Worm (Caenorhabditis elegans) whole organism, midembryonic: Measurements from ENCODE around the gene srg-2.

ENCODE experiments used
- T22C8.4 ChIP-seq: fragments of 200-800 bp; sonication (Bioruptor generic); IDR thresholded peaks from 2 replicates; pipeline ENCODE4 v1.3.6; 2022; ENCODE audit warnings: missing genetic modification characterization, missing compliant biosample characterization
- cog-1 ChIP-seq: sonication (generic microtip); optimal IDR thresholded peaks from 2 replicates; lab custom pipeline; 2016; ENCODE audit warnings: missing genetic modification characterization, missing compliant biosample characterization
- flt-1 ChIP-seq: fragments of 200-800 bp; sonication (Bioruptor generic); IDR thresholded peaks from 2 replicates; pipeline ENCODE4 v1.3.6; 2022; ENCODE audit warnings: missing genetic modification characterization, missing compliant biosample characterization
- klf-2 ChIP-seq: fragments of 200-800 bp; sonication (Bioruptor generic); conservative IDR thresholded peaks from 2 replicates; pipeline ENCODE4 v1.3.6; 2022; ENCODE audit warnings: missing genetic modification reagents, missing genetic modification characterization, missing compliant biosample characterization
- med-1 ChIP-seq: sonication (generic microtip); optimal IDR thresholded peaks from 2 replicates; lab custom pipeline; 2017; ENCODE audit warnings: missing genetic modification characterization, mild to moderate bottlenecking, missing compliant biosample characterization, antibody characterized with exemption, missing genetic modification reagents; ENCODE audit not compliant: insufficient read depth
- ztf-23 ChIP-seq: fragments of 200-800 bp; sonication (Bioruptor generic); IDR thresholded peaks from 2 replicates; pipeline ENCODE4 v1.3.6; 2022; ENCODE audit warnings: missing genetic modification reagents, missing genetic modification characterization, missing compliant biosample characterization
- ztf-29 ChIP-seq: fragments of 200-800 bp; sonication (Bioruptor generic); IDR thresholded peaks from 2 replicates; pipeline ENCODE4 v1.3.6; 2022; ENCODE audit warnings: missing genetic modification reagents, missing genetic modification characterization, missing compliant biosample characterization

DNA sequence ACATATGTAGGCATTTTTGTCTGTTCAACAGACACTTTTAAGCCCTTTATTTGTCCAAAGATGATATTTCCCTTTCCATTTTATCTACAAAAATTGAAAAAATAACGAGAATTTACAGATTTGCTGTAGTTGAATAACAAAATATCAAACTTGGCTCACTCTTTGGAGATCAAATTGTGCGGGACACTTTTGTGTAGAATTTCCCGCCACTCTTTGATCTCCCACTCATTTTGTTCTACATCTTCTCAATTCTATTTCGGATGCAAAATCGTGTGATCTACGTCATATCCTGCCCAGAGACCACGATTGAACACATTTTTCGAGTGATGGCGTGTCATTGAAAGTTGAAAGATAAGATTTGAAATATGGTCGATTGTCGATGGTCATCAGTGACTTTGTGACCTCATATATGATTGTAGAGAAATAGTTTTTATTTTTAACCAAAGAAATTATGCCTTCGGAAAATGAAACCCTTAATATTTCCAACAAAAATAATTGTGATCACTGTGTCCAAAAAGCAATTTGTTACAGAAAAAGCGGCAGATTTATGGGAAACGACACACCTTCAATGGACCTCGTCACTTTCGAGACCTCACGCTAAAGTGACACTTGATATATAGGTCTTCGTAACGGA is 43.1 kb downstream of the srg-2 start, which contains the start of gene hot-4:
- TF ChIP-seq ztf-29 (GFP tag; lab: Robert Waterston, UW) = no peak
- no peak for TF ChIP-seq klf-2 (GFP tag; lab: Robert Waterston, UW)
- TF ChIP-seq flt-1 = no peak
- no peak for TF ChIP-seq cog-1 (tag; lab: Kevin White, UChicago)
- no peak for TF ChIP-seq ztf-23 (GFP tag; lab: Robert Waterston, UW)
- no peak for TF ChIP-seq med-1 (GFP tag; lab: Kevin White, UChicago)
- no peak for TF ChIP-seq T22C8.4
